Fruit fly (Drosophila melanogaster) whole organism, prepupa: ENCODE data around the gene HINT1.
A peak's percentile ranks its signal among the peaks of the same experiment; 100 is the strongest.

ENCODE experiments used
- Blimp-1 ChIP-seq: fragments of 200-800 bp; sonication (Bioruptor generic); optimal IDR thresholded peaks from 3 replicates; lab custom pipeline; 2017; ENCODE audit warnings: missing biosample characterization, missing genetic modification characterization, mild to moderate bottlenecking, moderate library complexity, missing genetic modification reagents
- CG10631 ChIP-seq: fragments of 200-800 bp; sonication (Bioruptor generic); optimal IDR thresholded peaks from 2 replicates; lab custom pipeline; 2016; ENCODE audit warnings: missing biosample characterization, missing genetic modification characterization
- CG10669 ChIP-seq: fragments of 200-800 bp; sonication (Bioruptor generic); optimal IDR thresholded peaks from 3 replicates; lab custom pipeline; 2018; ENCODE audit warnings: missing biosample characterization, mild to moderate bottlenecking, missing genetic modification characterization, moderate library complexity
- CG11294 ChIP-seq: fragments of 200-800 bp; sonication (Bioruptor generic); IDR thresholded peaks from 2 replicates; pipeline ENCODE4 v1.3.6; 2022; ENCODE audit warnings: missing biosample characterization, missing genetic modification characterization
- CG11762 ChIP-seq: fragments of 200-800 bp; sonication (Bioruptor generic); optimal IDR thresholded peaks from 3 replicates; lab custom pipeline; 2016; ENCODE audit warnings: missing biosample characterization, missing genetic modification characterization; ENCODE audit not compliant: insufficient read depth
- CG11902 ChIP-seq: fragments of 200-800 bp; sonication (Bioruptor generic); optimal IDR thresholded peaks from 3 replicates; lab custom pipeline; 2016; ENCODE audit warnings: missing biosample characterization, missing genetic modification characterization
- CG15336 ChIP-seq: fragments of 200-800 bp; sonication (Bioruptor generic); IDR thresholded peaks from 2 replicates; pipeline ENCODE4 v1.3.6; 2022; ENCODE audit warnings: missing biosample characterization, missing genetic modification characterization
- CG16779 ChIP-seq: fragments of 200-800 bp; sonication (Bioruptor generic); optimal IDR thresholded peaks from 3 replicates; lab custom pipeline; 2017; ENCODE audit warnings: missing biosample characterization, mild to moderate bottlenecking, missing genetic modification characterization
- CG31627 ChIP-seq: fragments of 200-800 bp; sonication (Bioruptor generic); optimal IDR thresholded peaks from 3 replicates; lab custom pipeline; 2016; ENCODE audit warnings: missing biosample characterization, missing genetic modification characterization
- CG34406 ChIP-seq: fragments of 200-800 bp; sonication (Bioruptor generic); optimal IDR thresholded peaks from 3 replicates; lab custom pipeline; 2016; ENCODE audit warnings: missing biosample characterization, missing genetic modification characterization
- CG3919 ChIP-seq: fragments of 200-800 bp; sonication (Bioruptor generic); optimal IDR thresholded peaks from 3 replicates; lab custom pipeline; 2016; ENCODE audit warnings: missing biosample characterization, missing genetic modification characterization
- CG6163 ChIP-seq: fragments of 200-800 bp; sonication (Bioruptor generic); IDR thresholded peaks from 3 replicates; pipeline ENCODE4 v1.3.6; 2022; ENCODE audit warnings: missing biosample characterization, missing genetic modification characterization
- CG6792 ChIP-seq: fragments of 200-800 bp; sonication (Bioruptor generic); optimal IDR thresholded peaks from 3 replicates; lab custom pipeline; 2016; ENCODE audit warnings: missing biosample characterization, missing genetic modification characterization
- CG6808 ChIP-seq: fragments of 200-800 bp; sonication (Bioruptor generic); optimal IDR thresholded peaks from 3 replicates; lab custom pipeline; 2017; ENCODE audit warnings: missing biosample characterization, missing genetic modification characterization, mild to moderate bottlenecking, moderate library complexity, missing genetic modification reagents
- CG7368 ChIP-seq: fragments of 200-800 bp; sonication (Bioruptor generic); optimal IDR thresholded peaks from 3 replicates; lab custom pipeline; 2016; ENCODE audit warnings: missing biosample characterization, missing genetic modification characterization
- CG8319 ChIP-seq: fragments of 200-800 bp; sonication (Bioruptor generic); optimal IDR thresholded peaks from 3 replicates; lab custom pipeline; 2016; ENCODE audit warnings: missing biosample characterization, missing genetic modification characterization
- CG8632 ChIP-seq: fragments of 200-800 bp; sonication (Bioruptor generic); optimal IDR thresholded peaks from 3 replicates; lab custom pipeline; 2016; ENCODE audit warnings: missing biosample characterization, missing genetic modification characterization
- CG9139 ChIP-seq: fragments of 200-800 bp; sonication (Bioruptor generic); optimal IDR thresholded peaks from 3 replicates; lab custom pipeline; 2017; ENCODE audit warnings: missing biosample characterization, mild to moderate bottlenecking, missing genetic modification characterization
- Eip78C ChIP-seq: fragments of 200-800 bp; sonication (Bioruptor generic); peaks from one replicate; lab custom pipeline; 2016; ENCODE audit warnings: missing biosample characterization, missing genetic modification characterization
- Ets21C ChIP-seq: fragments of 200-800 bp; sonication (Bioruptor generic); optimal IDR thresholded peaks from 3 replicates; lab custom pipeline; 2016; ENCODE audit warnings: missing biosample characterization, missing genetic modification characterization
- Ets96B ChIP-seq: fragments of 200-800 bp; optimal IDR thresholded peaks from 2 replicates; lab custom pipeline; 2019; ENCODE audit warnings: missing biosample characterization, mild to moderate bottlenecking, missing genetic modification characterization, moderate library complexity
- Gug ChIP-seq: fragments of 200-800 bp; sonication (Bioruptor generic); IDR thresholded peaks from 2 replicates; pipeline ENCODE4 v1.3.6; 2022; ENCODE audit warnings: missing biosample characterization, missing genetic modification characterization
- Hr38 ChIP-seq: sonication (Bioruptor generic); optimal IDR thresholded peaks from 2 replicates; lab custom pipeline; 2016; ENCODE audit warnings: missing biosample characterization, missing genetic modification characterization
- Hr39 ChIP-seq: fragments of 200-800 bp; sonication (Bioruptor generic); optimal IDR thresholded peaks from 2 replicates; lab custom pipeline; 2016; ENCODE audit warnings: missing biosample characterization, missing genetic modification characterization
- Lpt ChIP-seq: fragments of 200-800 bp; sonication (Bioruptor generic); optimal IDR thresholded peaks from 3 replicates; lab custom pipeline; 2016; ENCODE audit warnings: missing biosample characterization, missing genetic modification characterization
- Met ChIP-seq: fragments of 200-800 bp; sonication (Bioruptor generic); optimal IDR thresholded peaks from 3 replicates; lab custom pipeline; 2016; ENCODE audit warnings: missing biosample characterization, missing genetic modification characterization
- OdsH ChIP-seq: fragments of 200-800 bp; sonication (Bioruptor generic); optimal IDR thresholded peaks from 3 replicates; lab custom pipeline; 2016; ENCODE audit warnings: missing biosample characterization, missing genetic modification characterization
- Smox ChIP-seq: fragments of 200-800 bp; sonication (Bioruptor generic); optimal IDR thresholded peaks from 3 replicates; lab custom pipeline; 2016; ENCODE audit warnings: missing biosample characterization, missing genetic modification characterization
- Sox14 ChIP-seq: fragments of 200-800 bp; sonication (Bioruptor generic); optimal IDR thresholded peaks from 3 replicates; lab custom pipeline; 2016; ENCODE audit warnings: missing biosample characterization, missing genetic modification characterization
- Sox15 ChIP-seq: fragments of 200-800 bp; sonication (Bioruptor generic); optimal IDR thresholded peaks from 3 replicates; lab custom pipeline; 2016; ENCODE audit warnings: missing biosample characterization, missing genetic modification characterization
- achi ChIP-seq: fragments of 200-800 bp; sonication (Bioruptor generic); optimal IDR thresholded peaks from 3 replicates; lab custom pipeline; 2016; ENCODE audit warnings: missing biosample characterization, missing genetic modification characterization
- acj6 ChIP-seq: fragments of 200-800 bp; sonication (Bioruptor generic); optimal IDR thresholded peaks from 3 replicates; lab custom pipeline; 2016; ENCODE audit warnings: missing biosample characterization, missing genetic modification characterization
- cyc ChIP-seq: fragments of 200-800 bp; sonication (Bioruptor generic); optimal IDR thresholded peaks from 3 replicates; lab custom pipeline; 2016; ENCODE audit warnings: missing biosample characterization, missing genetic modification characterization
- dac ChIP-seq: fragments of 200-800 bp; sonication (Bioruptor generic); optimal IDR thresholded peaks from 2 replicates; lab custom pipeline; 2017; ENCODE audit warnings: missing biosample characterization, mild to moderate bottlenecking, missing genetic modification characterization
- dsx ChIP-seq: fragments of 200-800 bp; optimal IDR thresholded peaks from 3 replicates; lab custom pipeline; 2019; ENCODE audit warnings: missing biosample characterization, mild to moderate bottlenecking, missing genetic modification characterization, moderate library complexity; ENCODE audit not compliant: poor library complexity, severe bottlenecking
- eg ChIP-seq: fragments of 200-800 bp; sonication (Bioruptor generic); IDR thresholded peaks from 3 replicates; pipeline ENCODE4 v1.3.6; 2022; ENCODE audit warnings: missing biosample characterization, missing genetic modification characterization
- fd59A ChIP-seq: fragments of 200-800 bp; sonication (Bioruptor generic); optimal IDR thresholded peaks from 2 replicates; lab custom pipeline; 2017; ENCODE audit warnings: missing biosample characterization, mild to moderate bottlenecking, missing genetic modification characterization, missing genetic modification reagents
- fd85E ChIP-seq: fragments of 200-800 bp; sonication (Bioruptor generic); optimal IDR thresholded peaks from 3 replicates; lab custom pipeline; 2016; ENCODE audit warnings: missing biosample characterization, missing genetic modification characterization
- fkh ChIP-seq: fragments of 200-800 bp; sonication (Bioruptor generic); optimal IDR thresholded peaks from 3 replicates; lab custom pipeline; 2017; ENCODE audit warnings: missing biosample characterization, mild to moderate bottlenecking, missing genetic modification characterization, moderate library complexity
- lz ChIP-seq: fragments of 200-800 bp; sonication (Bioruptor generic); optimal IDR thresholded peaks from 3 replicates; lab custom pipeline; 2016; ENCODE audit warnings: missing biosample characterization, missing genetic modification characterization
- salr ChIP-seq, 2 experiments: fragments of 200-800 bp; sonication (Bioruptor generic); optimal IDR thresholded peaks; 3 replicates each; lab custom pipeline; 2016 to 2018; ENCODE audit warnings: missing biosample characterization in 2 of 2, missing genetic modification characterization in 2 of 2, mild to moderate bottlenecking in 1 of 2
- spab ChIP-seq: fragments of 200-800 bp; sonication (Bioruptor generic); optimal IDR thresholded peaks from 2 replicates; lab custom pipeline; 2017; ENCODE audit warnings: missing biosample characterization, mild to moderate bottlenecking, missing genetic modification characterization, missing genetic modification reagents
- ss ChIP-seq, 2 experiments: fragments of 200-800 bp; sonication (Bioruptor generic); optimal IDR thresholded peaks; 2 replicates in 1 of 2; 3 replicates in 1 of 2; lab custom pipeline; 2017 to 2018; ENCODE audit warnings: mild to moderate bottlenecking in 2 of 2, missing biosample characterization in 2 of 2, missing genetic modification characterization in 2 of 2, moderate library complexity in 1 of 2
- svp ChIP-seq: fragments of 200-800 bp; sonication (Bioruptor generic); peaks from one replicate; lab custom pipeline; 2016; ENCODE audit warnings: missing biosample characterization, missing genetic modification characterization

HINT1 gene

DNA sequence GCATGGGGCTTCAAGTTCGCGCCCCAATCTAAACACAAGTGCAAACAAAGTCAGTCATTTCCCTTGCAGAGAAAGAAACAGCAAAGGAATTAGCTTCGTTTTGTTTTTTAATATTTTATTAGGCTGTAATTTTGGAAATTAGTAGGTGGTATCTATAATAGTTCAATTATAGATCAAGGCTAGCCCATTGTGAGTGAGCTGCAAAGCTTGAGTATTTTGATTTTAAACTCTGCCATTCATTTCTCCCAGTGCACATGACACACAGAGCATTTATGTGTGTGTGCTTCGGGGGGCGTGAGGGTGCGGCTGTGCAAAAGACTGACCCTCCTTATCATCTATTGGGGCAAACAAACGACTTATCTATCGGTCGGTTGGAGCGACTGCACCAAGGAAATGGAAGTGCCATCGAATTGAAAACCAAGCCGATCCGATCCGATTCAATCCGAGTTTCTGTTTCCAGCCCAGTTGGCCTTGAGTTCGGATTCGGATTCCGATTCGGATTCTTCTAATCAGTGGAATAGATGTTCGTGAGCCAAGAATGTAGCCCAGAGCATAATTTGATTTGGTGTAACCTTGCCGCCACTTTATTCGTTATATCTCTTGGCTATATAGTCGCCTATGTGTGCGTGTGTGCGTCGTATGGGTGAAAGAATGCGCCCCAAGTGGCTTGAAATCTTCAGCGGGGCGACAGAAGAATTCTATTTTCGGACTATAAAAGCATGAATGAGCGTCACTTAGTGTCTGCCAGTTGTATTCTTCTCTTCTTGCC, 38.4 kb upstream of the HINT1 start (continued):
- peak; percentile 53; the same call in 1 of the 2 replicates for TF ChIP-seq CG11294
- TF ChIP-seq Hr38 (GFP tag; lab: Kevin White, UChicago): no peak
- no peak for TF ChIP-seq CG10631 (GFP tag; lab: Kevin White, UChicago)
- no peak for TF ChIP-seq CG11762
- TF ChIP-seq CG7368 (GFP tag; lab: Kevin White, UChicago): no peak
- peak; percentile 53; the same call in 1 of the 3 replicates for TF ChIP-seq CG6163
- no peak for TF ChIP-seq Hr39 (GFP tag; lab: Kevin White, UChicago)
- TF ChIP-seq acj6 (GFP tag; lab: Kevin White, UChicago): peak; percentile 40
- TF ChIP-seq dac (GFP tag; lab: Kevin White, UChicago): no peak
- no peak for TF ChIP-seq CG34406 (GFP tag; lab: Kevin White, UChicago)
- TF ChIP-seq Lpt: no peak
- TF ChIP-seq OdsH: peak; percentile 15
- no peak for TF ChIP-seq Smox (GFP tag; lab: Kevin White, UChicago)
- TF ChIP-seq Met (GFP tag; lab: Kevin White, UChicago): no peak
- no peak for TF ChIP-seq CG9139
- peak; percentile 57; the same call in 1 of the 2 replicates for TF ChIP-seq Gug (GFP tag; lab: Robert Waterston, UW)
- no peak for TF ChIP-seq fd59A (GFP tag; lab: Kevin White, UChicago)
- TF ChIP-seq eg (GFP tag; lab: Robert Waterston, UW): peak; percentile 71
- TF ChIP-seq dsx: no peak
- no peak for TF ChIP-seq achi (GFP tag; lab: Kevin White, UChicago)
- peak; percentile 14 for TF ChIP-seq fkh (GFP tag; lab: Kevin White, UChicago)
- peak; percentile 4 for TF ChIP-seq CG3919 (GFP tag; lab: Kevin White, UChicago)
- no peak for TF ChIP-seq CG6808 (GFP tag; lab: Kevin White, UChicago)
- TF ChIP-seq CG16779: no peak
- TF ChIP-seq lz (GFP tag; lab: Kevin White, UChicago): peak; percentile 3
- no peak for TF ChIP-seq cyc (GFP tag; lab: Kevin White, UChicago)
- TF ChIP-seq svp (GFP tag; lab: Kevin White, UChicago): peak; percentile 75
- no peak for TF ChIP-seq Blimp-1 (GFP tag; lab: Kevin White, UChicago)
- TF ChIP-seq ss (GFP tag; optimal IDR thresholded peaks at IDR 0.05; lab: Kevin White, UChicago): no peak
- no peak for TF ChIP-seq salr (GFP tag; optimal IDR thresholded peaks at IDR 0.05; lab: Kevin White, UChicago)
- TF ChIP-seq, all 60 proteins: peak for 19

DNA sequence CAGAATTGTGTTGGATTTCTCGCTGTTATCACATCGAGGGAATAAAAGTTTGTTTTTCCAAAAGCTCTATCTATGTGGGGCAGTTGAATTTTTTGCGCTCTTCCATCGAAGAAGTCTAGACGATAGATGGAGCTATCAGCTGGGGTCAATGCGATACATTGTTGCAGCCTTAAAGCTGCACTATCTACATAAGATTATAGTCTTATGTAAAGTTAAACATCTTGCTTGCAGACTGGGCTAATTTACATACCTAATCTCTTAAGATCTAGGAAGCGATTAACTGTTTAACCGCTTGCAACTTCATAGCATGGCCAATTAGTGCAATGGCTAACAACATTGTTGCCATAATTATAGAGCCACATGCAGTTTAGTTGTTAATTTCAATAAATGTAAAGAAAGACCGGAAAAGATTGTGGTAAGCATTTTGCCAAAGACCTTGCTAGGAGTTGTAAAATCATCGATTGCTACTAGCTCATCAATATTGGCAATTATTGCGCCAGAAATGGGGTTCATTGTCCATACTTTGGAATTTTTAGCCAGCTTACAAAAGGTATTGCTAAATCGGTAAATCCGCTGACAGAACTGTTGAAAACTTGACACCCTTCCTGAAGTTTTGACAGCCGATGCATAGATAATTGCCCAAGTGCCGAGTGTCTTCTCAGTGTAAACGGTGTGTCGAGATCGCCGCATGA, 37.6 kb upstream of the HINT1 start:
- TF ChIP-seq CG3919 (GFP tag; lab: Kevin White, UChicago) (no peak), CG15336 (no peak), CG8632 (GFP tag; lab: Kevin White, UChicago) (no peak), CG31627 (GFP tag; lab: Kevin White, UChicago) (no peak), dsx (peak; percentile 48), spab (GFP tag; lab: Kevin White, UChicago) (no peak), Ets96B (no peak)

DNA sequence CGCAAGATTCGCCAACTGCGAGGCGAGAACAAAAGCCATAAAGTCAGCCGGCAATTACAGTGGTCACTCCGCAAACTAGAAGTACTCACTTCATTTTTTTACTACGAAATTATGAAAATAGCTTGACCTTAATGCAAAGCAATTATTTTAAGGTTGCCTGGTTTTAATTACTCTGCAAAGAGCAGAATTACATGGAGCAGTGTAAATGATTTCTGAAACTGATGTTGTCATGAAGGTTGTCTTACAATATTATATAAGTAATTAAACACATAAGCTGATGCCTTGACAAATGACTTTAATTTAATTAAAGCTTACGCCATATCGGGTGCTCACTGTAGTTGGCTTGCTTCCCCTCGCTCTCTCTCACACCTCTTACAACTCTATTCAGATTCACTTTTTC, 35.7 kb upstream of the HINT1 start:
- TF ChIP-seq Sox15 (GFP tag; lab: Kevin White, UChicago): peak; percentile 60
- TF ChIP-seq Eip78C: peak; percentile 94
- peak; percentile 70 for TF ChIP-seq CG8319
- TF ChIP-seq CG10669 (GFP tag; lab: Kevin White, UChicago): peak; percentile 91
- TF ChIP-seq Sox14 (GFP tag; lab: Kevin White, UChicago): peak; percentile 86
- peak; percentile 31 for TF ChIP-seq Blimp-1 (GFP tag; lab: Kevin White, UChicago)
- TF ChIP-seq CG11902: peak; percentile 67
- peak; percentile 66 for TF ChIP-seq CG34406 (GFP tag; lab: Kevin White, UChicago)
- peak; percentile 76 for TF ChIP-seq CG6792 (GFP tag; lab: Kevin White, UChicago)
- peak; percentile 48 for TF ChIP-seq CG8632 (GFP tag; lab: Kevin White, UChicago)
- TF ChIP-seq eg (GFP tag; lab: Robert Waterston, UW): peak; percentile 76
- peak; percentile 79 for TF ChIP-seq Gug (GFP tag; lab: Robert Waterston, UW)
- TF ChIP-seq CG15336: peak; percentile 82
- peak; percentile 91 for TF ChIP-seq CG6808 (GFP tag; lab: Kevin White, UChicago)
- peak; percentile 64 for TF ChIP-seq Ets21C (GFP tag; lab: Kevin White, UChicago)
- no peak for TF ChIP-seq fd85E (GFP tag; lab: Kevin White, UChicago)
- TF ChIP-seq CG9139: peak; percentile 82
- peak; percentile 79 for TF ChIP-seq CG31627 (GFP tag; lab: Kevin White, UChicago)
- peak; percentile 69 for TF ChIP-seq lz (GFP tag; lab: Kevin White, UChicago)
- TF ChIP-seq Lpt: peak; percentile 68
- peak; percentile 69 to 79 for TF ChIP-seq salr (GFP tag; optimal IDR thresholded peaks at IDR 0.05; lab: Kevin White, UChicago)
- peak; percentile 61 for TF ChIP-seq Smox (GFP tag; lab: Kevin White, UChicago)
- TF ChIP-seq cyc (GFP tag; lab: Kevin White, UChicago): peak; percentile 70
